Worm (Caenorhabditis elegans) whole organism, L2 larva: ENCODE data around the gene wip-1.
"Not testable (repeated sequence)": the region's sequence is repeated elsewhere in the genome, so short reads cannot be mapped to it uniquely, and the experiment has no call there.

Experiments
- C34F6.9 ChIP-seq: fragments of 150-350 bp; optimal IDR thresholded peaks from 2 replicates; lab custom pipeline; 2014; ENCODE audit warnings: missing biosample characterization, missing genetic modification characterization
- F13H6.1 ChIP-seq: sonication (generic microtip); optimal IDR thresholded peaks from 2 replicates; lab custom pipeline; 2016; ENCODE audit warnings: missing genetic modification characterization, missing compliant biosample characterization
- R02D3.7 ChIP-seq: fragments of 150-350 bp; optimal IDR thresholded peaks from 2 replicates; lab custom pipeline; 2014; ENCODE audit warnings: missing biosample characterization, missing genetic modification characterization
- Y55F3AM.14 ChIP-seq: fragments of 200-800 bp; sonication (Bioruptor generic); optimal IDR thresholded peaks from 2 replicates; lab custom pipeline; 2018; ENCODE audit warnings: mild to moderate bottlenecking, missing genetic modification characterization, missing compliant biosample characterization
- ZK546.5 ChIP-seq: sonication (generic microtip); optimal IDR thresholded peaks from 2 replicates; lab custom pipeline; 2017; ENCODE audit warnings: missing biosample characterization, missing genetic modification characterization
- alr-1 ChIP-seq: fragments of 150-350 bp; optimal IDR thresholded peaks from 2 replicates; lab custom pipeline; 2014; ENCODE audit warnings: missing biosample characterization, missing genetic modification characterization
- aly-2 ChIP-seq: fragments of 150-350 bp; optimal IDR thresholded peaks from 2 replicates; lab custom pipeline; 2014; ENCODE audit warnings: missing biosample characterization, missing genetic modification characterization
- ama-1 ChIP-seq: fragments of 150-350 bp; optimal IDR thresholded peaks from 2 replicates; lab custom pipeline; 2018; ENCODE audit warnings: inconsistent platforms
- blmp-1 ChIP-seq: sonication (generic microtip); optimal IDR thresholded peaks from 2 replicates; lab custom pipeline; 2017; ENCODE audit warnings: missing genetic modification characterization, mild to moderate bottlenecking, missing compliant biosample characterization, antibody characterized with exemption, moderate library complexity; ENCODE audit not compliant: insufficient read depth
- ceh-82 ChIP-seq: fragments of 150-350 bp; optimal IDR thresholded peaks from 2 replicates; lab custom pipeline; 2014; ENCODE audit warnings: missing biosample characterization, missing genetic modification characterization
- crh-2 ChIP-seq: sonication (generic microtip); optimal IDR thresholded peaks from 2 replicates; lab custom pipeline; 2017; ENCODE audit warnings: missing biosample characterization, missing genetic modification characterization
- dmd-4 ChIP-seq: sonication (generic microtip); optimal IDR thresholded peaks from 2 replicates; lab custom pipeline; 2017; ENCODE audit warnings: missing biosample characterization, missing genetic modification characterization
- egl-27 ChIP-seq: sonication (generic microtip); optimal IDR thresholded peaks from 3 replicates; lab custom pipeline; 2017; ENCODE audit warnings: missing biosample characterization, missing genetic modification reagents, missing genetic modification characterization
- elt-1 ChIP-seq: fragments of 150-350 bp; optimal IDR thresholded peaks from 2 replicates; lab custom pipeline; 2014; ENCODE audit warnings: missing biosample characterization, missing genetic modification characterization
- elt-3 ChIP-seq: sonication (generic microtip); optimal IDR thresholded peaks from 2 replicates; lab custom pipeline; 2017; ENCODE audit warnings: missing biosample characterization, missing genetic modification characterization
- fos-1 ChIP-seq: fragments of 150-350 bp; optimal IDR thresholded peaks from 2 replicates; lab custom pipeline; 2014; ENCODE audit warnings: missing biosample characterization, missing genetic modification characterization
- gmeb-1 ChIP-seq: fragments of 150-350 bp; optimal IDR thresholded peaks from 2 replicates; lab custom pipeline; 2014; ENCODE audit warnings: missing biosample characterization, missing genetic modification characterization
- lin-11 ChIP-seq: fragments of 150-350 bp; sonication (generic microtip); optimal IDR thresholded peaks from 2 replicates; lab custom pipeline; 2014; ENCODE audit warnings: missing biosample characterization, missing genetic modification characterization, inconsistent platforms, mixed read lengths
- lin-13 ChIP-seq: fragments of 150-350 bp; optimal IDR thresholded peaks from 2 replicates; lab custom pipeline; 2014; ENCODE audit warnings: missing biosample characterization, missing genetic modification reagents, missing genetic modification characterization
- lsy-2 ChIP-seq, 2 experiments: fragments of 150-350 bp in 1 of 2; sonication (generic microtip) in 1 of 2; optimal IDR thresholded peaks; 2 replicates each; lab custom pipeline; 2014 to 2017; ENCODE audit warnings: missing biosample characterization in 2 of 2, missing genetic modification characterization in 2 of 2
- mab-5 ChIP-seq: fragments of 150-350 bp; optimal IDR thresholded peaks from 2 replicates; lab custom pipeline; 2014; ENCODE audit warnings: missing biosample characterization, missing genetic modification characterization
- mbf-1 ChIP-seq: sonication (generic microtip); optimal IDR thresholded peaks from 2 replicates; lab custom pipeline; 2017; ENCODE audit warnings: missing biosample characterization, missing genetic modification characterization
- mdl-1 ChIP-seq, 2 experiments: fragments of 150-350 bp in 1 of 2; sonication (generic microtip) in 1 of 2; optimal IDR thresholded peaks; 2 replicates each; lab custom pipeline; 2017; ENCODE audit warnings: missing biosample characterization in 2 of 2, missing genetic modification characterization in 2 of 2
- nhr-10 ChIP-seq: sonication (generic microtip); optimal IDR thresholded peaks from 2 replicates; lab custom pipeline; 2017; ENCODE audit warnings: missing biosample characterization, missing genetic modification characterization
- nhr-11 ChIP-seq: fragments of 150-350 bp; optimal IDR thresholded peaks from 2 replicates; lab custom pipeline; 2014; ENCODE audit warnings: missing biosample characterization, missing genetic modification characterization
- nhr-129 ChIP-seq: fragments of 150-350 bp; optimal IDR thresholded peaks from 2 replicates; lab custom pipeline; 2014; ENCODE audit warnings: missing biosample characterization, missing genetic modification characterization
- nhr-21 ChIP-seq: fragments of 150-350 bp; optimal IDR thresholded peaks from 2 replicates; lab custom pipeline; 2014; ENCODE audit warnings: missing biosample characterization, missing genetic modification characterization
- nhr-23 ChIP-seq: fragments of 150-350 bp; optimal IDR thresholded peaks from 2 replicates; lab custom pipeline; 2014; ENCODE audit warnings: missing biosample characterization, missing genetic modification reagents, missing genetic modification characterization
- nhr-237 ChIP-seq: fragments of 150-350 bp; optimal IDR thresholded peaks from 2 replicates; lab custom pipeline; 2014; ENCODE audit warnings: missing biosample characterization, missing genetic modification characterization
- nhr-25 ChIP-seq: fragments of 150-350 bp; sonication (generic microtip); optimal IDR thresholded peaks from 3 replicates; lab custom pipeline; 2014; ENCODE audit warnings: missing biosample characterization, missing genetic modification characterization
- nhr-77 ChIP-seq: fragments of 150-350 bp; optimal IDR thresholded peaks from 2 replicates; lab custom pipeline; 2014; ENCODE audit warnings: missing biosample characterization, missing genetic modification characterization
- peb-1 ChIP-seq: fragments of 150-350 bp; optimal IDR thresholded peaks from 2 replicates; lab custom pipeline; 2014; ENCODE audit warnings: missing biosample characterization, missing genetic modification characterization
- sem-4 ChIP-seq: fragments of 150-350 bp; optimal IDR thresholded peaks from 2 replicates; lab custom pipeline; 2014; ENCODE audit warnings: missing biosample characterization, missing genetic modification reagents, missing genetic modification characterization
- skn-1 ChIP-seq: sonication (generic microtip); optimal IDR thresholded peaks from 2 replicates; lab custom pipeline; 2017; ENCODE audit warnings: missing biosample characterization, missing genetic modification characterization
- snpc-4 ChIP-seq: fragments of 150-350 bp; optimal IDR thresholded peaks from 2 replicates; lab custom pipeline; 2014; ENCODE audit warnings: missing biosample characterization, missing genetic modification characterization
- unc-39 ChIP-seq: fragments of 150-350 bp; optimal IDR thresholded peaks from 2 replicates; lab custom pipeline; 2014; ENCODE audit warnings: missing biosample characterization, missing genetic modification characterization
- unc-55 ChIP-seq: fragments of 150-350 bp; sonication (generic microtip); optimal IDR thresholded peaks from 3 replicates; lab custom pipeline; 2014; ENCODE audit warnings: missing biosample characterization, missing genetic modification reagents, missing genetic modification characterization
- unc-62 ChIP-seq: fragments of 150-350 bp; optimal IDR thresholded peaks from 2 replicates; lab custom pipeline; 2014; ENCODE audit warnings: missing biosample characterization, missing genetic modification reagents, missing genetic modification characterization
- zag-1 ChIP-seq: fragments of 150-350 bp; optimal IDR thresholded peaks from 2 replicates; lab custom pipeline; 2014; ENCODE audit warnings: missing biosample characterization, missing genetic modification characterization
- ztf-1 ChIP-seq: fragments of 200-800 bp; sonication (Bioruptor generic); conservative IDR thresholded peaks from 2 replicates; pipeline ENCODE4 v1.3.6; 2022; ENCODE audit warnings: missing genetic modification characterization, missing compliant biosample characterization
- ztf-11 ChIP-seq: sonication (generic microtip); optimal IDR thresholded peaks from 2 replicates; lab custom pipeline; 2017; ENCODE audit warnings: missing biosample characterization, missing genetic modification characterization

The wip-1 gene

ce11 chrIII:5053541-5053940, 35.1 kb downstream of the wip-1 start, which contains the start of gene C45G9.8:
TSS of gene C45G9.8 (minus strand) at chrIII:5053641.
- TF ChIP-seq ztf-1 (GFP tag; lab: Robert Waterston, UW) (no peak), unc-55 (no peak), zag-1 (tag; lab: Kevin White, UChicago) (no peak), nhr-10 (tag; lab: Kevin White, UChicago) (no peak), skn-1 (no peak), nhr-11 (tag; lab: Kevin White, UChicago) (no peak), nhr-77 (tag; lab: Kevin White, UChicago) (no peak)

ce11 chrIII:5055709-5056108, 37.3 kb downstream of the wip-1 start, which contains the start of gene C45G9.9:
TSS of gene C45G9.9 (minus strand) at chrIII:5055809.
- not testable (repeated sequence) for TF ChIP-seq aly-2, lin-11, nhr-10 (tag; lab: Kevin White, UChicago)
- TF ChIP-seq, all 48 proteins: peak for 0; not testable (repeated sequence) for 48

ce11 chrIII:5061798-5062197, 43.4 kb downstream of the wip-1 start, which contains the start of gene C45G9.10:
TSS of gene C45G9.10 (minus strand) at chrIII:5061898.
- TF ChIP-seq C34F6.9 (tag; lab: Kevin White, UChicago) = no peak
- TF ChIP-seq ztf-1 (GFP tag; lab: Robert Waterston, UW) = no peak
- TF ChIP-seq nhr-129 (tag; lab: Kevin White, UChicago) = no peak
- TF ChIP-seq ztf-11 (tag; lab: Kevin White, UChicago) = no peak
- TF ChIP-seq nhr-77 (tag; lab: Kevin White, UChicago) = no peak
- no peak for TF ChIP-seq Y55F3AM.14
- no peak for TF ChIP-seq nhr-21 (tag; lab: Kevin White, UChicago)
- no peak for TF ChIP-seq ceh-82 (tag; lab: Kevin White, UChicago)
- no peak for TF ChIP-seq blmp-1 (tag; lab: Kevin White, UChicago)
- no peak for TF ChIP-seq F13H6.1 (tag; lab: Kevin White, UChicago)
- TF ChIP-seq sem-4 (tag; lab: Kevin White, UChicago) = no peak
- no peak for TF ChIP-seq fos-1 (tag; lab: Kevin White, UChicago)
- no peak for TF ChIP-seq R02D3.7 (tag; lab: Kevin White, UChicago)
- TF ChIP-seq skn-1 = no peak
- TF ChIP-seq lin-11 (tag; lab: Kevin White, UChicago) = no peak
- no peak for TF ChIP-seq crh-2 (tag; lab: Kevin White, UChicago)
- no peak for TF ChIP-seq mab-5 (tag; lab: Kevin White, UChicago)

- not testable (repeated sequence) for TF ChIP-seq Y55F3AM.14; ztf-1 (GFP tag; lab: Robert Waterston, UW); crh-2 (tag; lab: Kevin White, UChicago)
Measured at ce11 chrIII:5062406-5062805, 44.0 kb downstream of the wip-1 start, which contains the start of gene C45G9.4. TSS of gene C45G9.4 (plus strand) at chrIII:5062706.

ce11 chrIII:5068675-5069233, 50.3 kb downstream of the wip-1 start, which contains the start of the genes C45G9.11 and C45G9.2:
TSS of gene C45G9.11 (minus strand) at chrIII:5068725.
TSS of gene C45G9.2 (plus strand) at chrIII:5069066.
- TF ChIP-seq nhr-11 (tag; lab: Kevin White, UChicago) (no peak), nhr-129 (tag; lab: Kevin White, UChicago) (peak; percentile 20), lin-11 (tag; lab: Kevin White, UChicago) (peak; percentile 11), lsy-2 (tag; optimal IDR thresholded peaks at IDR 0.05; lab: Kevin White, UChicago) (peak; percentile 71 to 85), nhr-23 (no peak), elt-1 (tag; lab: Kevin White, UChicago) (no peak), ZK546.5 (tag; lab: Kevin White, UChicago) (no peak), alr-1 (tag; lab: Kevin White, UChicago) (no peak), ztf-1 (GFP tag; lab: Robert Waterston, UW) (no peak), snpc-4 (tag; lab: Kevin White, UChicago) (peak; percentile 42), mbf-1 (tag; lab: Kevin White, UChicago) (no peak), egl-27 (tag; lab: Kevin White, UChicago) (no peak), nhr-77 (tag; lab: Kevin White, UChicago) (no peak), zag-1 (tag; lab: Kevin White, UChicago) (no peak), lin-13 (GFP tag; lab: Kevin White, UChicago) (peak; percentile 74), peb-1 (tag; lab: Kevin White, UChicago) (no peak), unc-55 (peak; percentile 81), R02D3.7 (tag; lab: Kevin White, UChicago) (peak; percentile 11), mdl-1 (tag; optimal IDR thresholded peaks at IDR 0.05; lab: Kevin White, UChicago) (no peak), blmp-1 (tag; lab: Kevin White, UChicago) (no peak), crh-2 (tag; lab: Kevin White, UChicago) (peak; percentile 43), fos-1 (tag; lab: Kevin White, UChicago) (no peak), ceh-82 (tag; lab: Kevin White, UChicago) (no peak), aly-2 (tag; lab: Kevin White, UChicago) (no peak), gmeb-1 (tag; lab: Kevin White, UChicago) (peak; percentile 94), Y55F3AM.14 (no peak), nhr-21 (tag; lab: Kevin White, UChicago) (no peak), nhr-237 (tag; lab: Kevin White, UChicago) (no peak), ama-1 (lab: Kevin White, UChicago) (no peak), unc-39 (tag; lab: Kevin White, UChicago) (no peak), dmd-4 (tag; lab: Kevin White, UChicago) (no peak), unc-62 (GFP tag; lab: Kevin White, UChicago) (no peak), elt-3 (tag; lab: Kevin White, UChicago) (no peak), skn-1 (no peak), nhr-25 (tag; lab: Kevin White, UChicago) (no peak)
